Fruit fly (Drosophila melanogaster) whole organism, embryonic: ENCODE data around the gene NKCC.
A peak's percentile ranks its signal among the peaks of the same experiment; 100 is the strongest.

Experiments used
- Aef1 ChIP-seq: fragments of 200-800 bp; sonication (Bioruptor generic); IDR thresholded peaks from 3 replicates; pipeline ENCODE4 v1.3.6; 2022; ENCODE audit warnings: missing biosample characterization, missing genetic modification characterization
- Bdp1 ChIP-seq: fragments of 200-800 bp; sonication (Bioruptor generic); optimal IDR thresholded peaks from 3 replicates; lab custom pipeline; 2016; ENCODE audit warnings: missing biosample characterization, missing genetic modification characterization
- Bteb2 ChIP-seq: fragments of 200-800 bp; sonication (Bioruptor generic); optimal IDR thresholded peaks from 2 replicates; lab custom pipeline; 2016; ENCODE audit warnings: missing biosample characterization, missing genetic modification characterization
- C15 ChIP-seq: fragments of 200-800 bp; sonication (Bioruptor generic); IDR thresholded peaks from 3 replicates; pipeline ENCODE4 v1.3.6; 2022; ENCODE audit warnings: missing biosample characterization, missing genetic modification characterization
- CG10654 ChIP-seq: fragments of 200-800 bp; sonication (Bioruptor generic); optimal IDR thresholded peaks from 2 replicates; lab custom pipeline; 2016; ENCODE audit warnings: missing biosample characterization, missing genetic modification characterization
- CG10979 ChIP-seq: fragments of 200-800 bp; sonication (Bioruptor generic); optimal IDR thresholded peaks from 2 replicates; lab custom pipeline; 2018; ENCODE audit warnings: missing biosample characterization, mild to moderate bottlenecking, missing genetic modification characterization, moderate library complexity
- CG12744 ChIP-seq: fragments of 200-800 bp; sonication (Bioruptor generic); optimal IDR thresholded peaks from 2 replicates; lab custom pipeline; 2016; ENCODE audit warnings: missing biosample characterization, missing genetic modification characterization
- CG12942 ChIP-seq: fragments of 200-800 bp; sonication (Bioruptor generic); optimal IDR thresholded peaks from 3 replicates; lab custom pipeline; 2016; ENCODE audit warnings: missing biosample characterization, missing genetic modification characterization
- CG13123 ChIP-seq: fragments of 200-800 bp; sonication (Bioruptor generic); optimal IDR thresholded peaks from 2 replicates; lab custom pipeline; 2016; ENCODE audit warnings: missing biosample characterization, missing genetic modification characterization
- CG13624 ChIP-seq: fragments of 200-800 bp; sonication (Bioruptor generic); optimal IDR thresholded peaks from 2 replicates; lab custom pipeline; 2016; ENCODE audit warnings: missing biosample characterization, missing genetic modification characterization
- CG14050 ChIP-seq: fragments of 200-800 bp; sonication (Bioruptor generic); IDR thresholded peaks from 3 replicates; pipeline ENCODE4 v1.3.6; 2022; ENCODE audit warnings: missing biosample characterization, missing genetic modification characterization
- CG14667 ChIP-seq: fragments of 200-800 bp; sonication (Bioruptor generic); IDR thresholded peaks from 2 replicates; pipeline ENCODE4 v1.3.6; 2022; ENCODE audit warnings: missing biosample characterization, missing genetic modification characterization
- CG15073 ChIP-seq: fragments of 200-800 bp; sonication (Bioruptor generic); optimal IDR thresholded peaks from 2 replicates; lab custom pipeline; 2016; ENCODE audit warnings: missing biosample characterization, missing genetic modification characterization
- CG15601 ChIP-seq: fragments of 200-800 bp; sonication (Bioruptor generic); optimal IDR thresholded peaks from 3 replicates; lab custom pipeline; 2019; ENCODE audit warnings: missing biosample characterization, mild to moderate bottlenecking, missing genetic modification characterization, moderate library complexity
- CG1603 ChIP-seq: fragments of 200-800 bp; sonication (Bioruptor generic); optimal IDR thresholded peaks from 2 replicates; lab custom pipeline; 2019; ENCODE audit warnings: missing biosample characterization, mild to moderate bottlenecking, missing genetic modification characterization, moderate library complexity
- CG16815 ChIP-seq: fragments of 200-800 bp; sonication (Bioruptor generic); optimal IDR thresholded peaks from 3 replicates; lab custom pipeline; 2017; ENCODE audit warnings: missing biosample characterization, mild to moderate bottlenecking, missing genetic modification characterization
- CG17359 ChIP-seq: fragments of 200-800 bp; sonication (Bioruptor generic); optimal IDR thresholded peaks from 3 replicates; lab custom pipeline; 2018; ENCODE audit warnings: missing biosample characterization, mild to moderate bottlenecking, missing genetic modification characterization, moderate library complexity
- CG1832 ChIP-seq: fragments of 200-800 bp; sonication (Bioruptor generic); optimal IDR thresholded peaks from 2 replicates; lab custom pipeline; 2017; ENCODE audit warnings: missing biosample characterization, mild to moderate bottlenecking, missing genetic modification characterization, inconsistent platforms
- CG2129 ChIP-seq: fragments of 200-800 bp; sonication (Bioruptor generic); IDR thresholded peaks from 2 replicates; pipeline ENCODE4 v1.3.6; 2022; ENCODE audit warnings: missing biosample characterization, missing genetic modification characterization; ENCODE audit not compliant: partially characterized antibody
- CG31365 ChIP-seq: fragments of 200-800 bp; sonication (Bioruptor generic); optimal IDR thresholded peaks from 2 replicates; lab custom pipeline; 2018; ENCODE audit warnings: missing biosample characterization, mild to moderate bottlenecking, missing genetic modification characterization
- CG32767 ChIP-seq: fragments of 200-800 bp; sonication (Bioruptor generic); IDR thresholded peaks from 2 replicates; pipeline ENCODE4 v1.3.6; 2022; ENCODE audit warnings: missing biosample characterization, missing genetic modification characterization
- CG33213 ChIP-seq: fragments of 200-800 bp; sonication (Bioruptor generic); optimal IDR thresholded peaks from 3 replicates; lab custom pipeline; 2016; ENCODE audit warnings: missing biosample characterization, missing genetic modification characterization
- CG4820 ChIP-seq: fragments of 200-800 bp; sonication (Bioruptor generic); optimal IDR thresholded peaks from 3 replicates; lab custom pipeline; 2016; ENCODE audit warnings: missing biosample characterization, missing genetic modification characterization
- CG7839 ChIP-seq: fragments of 200-800 bp; sonication (Bioruptor generic); optimal IDR thresholded peaks from 3 replicates; lab custom pipeline; 2018; ENCODE audit warnings: missing biosample characterization, mild to moderate bottlenecking, missing genetic modification characterization, moderate library complexity
- CG9797 ChIP-seq: fragments of 200-800 bp; sonication (Bioruptor generic); optimal IDR thresholded peaks from 3 replicates; lab custom pipeline; 2018; ENCODE audit warnings: missing biosample characterization, mild to moderate bottlenecking, missing genetic modification characterization
- CoRest ChIP-seq: fragments of 200-800 bp; sonication (Bioruptor generic); optimal IDR thresholded peaks from 3 replicates; lab custom pipeline; 2018; ENCODE audit warnings: missing biosample characterization, mild to moderate bottlenecking, missing genetic modification characterization, moderate library complexity
- Dbx ChIP-seq: fragments of 200-800 bp; sonication (Bioruptor generic); IDR thresholded peaks from 3 replicates; pipeline ENCODE4 v1.3.6; 2022; ENCODE audit warnings: missing biosample characterization, missing genetic modification characterization
- Deaf1 ChIP-seq: fragments of 200-800 bp; optimal IDR thresholded peaks from 3 replicates; lab custom pipeline; 2019; ENCODE audit warnings: missing biosample characterization, mild to moderate bottlenecking, missing genetic modification characterization, moderate library complexity
- Gug ChIP-seq: fragments of 200-800 bp; sonication (Bioruptor generic); IDR thresholded peaks from 4 replicates; pipeline ENCODE4 v1.3.6; 2022; ENCODE audit warnings: missing biosample characterization, missing genetic modification characterization
- HLH54F ChIP-seq: fragments of 200-800 bp; sonication (Bioruptor generic); optimal IDR thresholded peaks from 3 replicates; lab custom pipeline; 2016; ENCODE audit warnings: missing biosample characterization, missing genetic modification characterization
- Kr ChIP-seq: fragments of 200-800 bp; sonication (Bioruptor generic); optimal IDR thresholded peaks from 2 replicates; lab custom pipeline; 2017; ENCODE audit warnings: missing biosample characterization, mild to moderate bottlenecking, missing genetic modification characterization
- Mad ChIP-seq: fragments of 200-800 bp; sonication (Bioruptor generic); optimal IDR thresholded peaks from 2 replicates; lab custom pipeline; 2016; ENCODE audit warnings: missing biosample characterization, missing genetic modification characterization
- Med ChIP-seq: fragments of 200-800 bp; sonication (Bioruptor generic); peaks from one replicate; lab custom pipeline; 2016; ENCODE audit warnings: missing biosample characterization, missing genetic modification characterization, mild to moderate bottlenecking, inconsistent platforms, moderate library complexity
- Meics ChIP-seq: fragments of 200-800 bp; sonication (Bioruptor generic); optimal IDR thresholded peaks from 2 replicates; lab custom pipeline; 2017; ENCODE audit warnings: missing biosample characterization, mild to moderate bottlenecking, missing genetic modification characterization
- Sry-δ ChIP-seq: fragments of 200-800 bp; sonication (Bioruptor generic); optimal IDR thresholded peaks from 2 replicates; lab custom pipeline; 2016; ENCODE audit warnings: missing biosample characterization, missing genetic modification characterization
- Trl ChIP-seq, 3 experiments: fragments of >200 bp in 2 of 3; fragments of 200-800 bp in 1 of 3; sonication (Bioruptor generic) in 1 of 3; optimal IDR thresholded peaks; 2 replicates in 1 of 3; 3 replicates in 2 of 3; lab custom pipeline; 2016 to 2017; ENCODE audit warnings: missing biosample characterization in 1 of 3, missing genetic modification characterization in 1 of 3
- ara ChIP-seq: fragments of 200-800 bp; sonication (Bioruptor generic); IDR thresholded peaks from 2 replicates; pipeline ENCODE4 v1.3.6; 2022; ENCODE audit warnings: missing biosample characterization, missing genetic modification characterization
- ase ChIP-seq: fragments of 200-800 bp; sonication (Bioruptor generic); IDR thresholded peaks from 3 replicates; pipeline ENCODE4 v1.3.6; 2022; ENCODE audit warnings: missing biosample characterization, missing genetic modification characterization
- gcm2 ChIP-seq: fragments of 200-800 bp; sonication (Bioruptor generic); optimal IDR thresholded peaks from 2 replicates; lab custom pipeline; 2016; ENCODE audit warnings: missing biosample characterization, missing genetic modification characterization
- gsb ChIP-seq: fragments of 200-800 bp; sonication (Bioruptor generic); IDR thresholded peaks from 2 replicates; pipeline ENCODE4 v1.3.6; 2022; ENCODE audit warnings: missing biosample characterization, missing genetic modification characterization
- gt ChIP-seq: fragments of 200-800 bp; sonication (Bioruptor generic); IDR thresholded peaks from 2 replicates; pipeline ENCODE4 v1.3.6; 2022; ENCODE audit warnings: missing biosample characterization, missing genetic modification characterization
- ken ChIP-seq: fragments of 200-800 bp; sonication (Bioruptor generic); IDR thresholded peaks from 3 replicates; pipeline ENCODE4 v1.3.6; 2022; ENCODE audit warnings: missing biosample characterization, missing genetic modification characterization
- pho ChIP-seq: fragments of 200-800 bp; sonication (Bioruptor generic); optimal IDR thresholded peaks from 2 replicates; lab custom pipeline; 2016; ENCODE audit warnings: missing biosample characterization, missing genetic modification characterization
- prd ChIP-seq, 3 experiments: fragments of >200 bp in 2 of 3; fragments of 200-800 bp in 1 of 3; sonication (Bioruptor generic) in 1 of 3; optimal IDR thresholded peaks in 2 of 3; IDR thresholded peaks in 1 of 3; 2 replicates in 2 of 3; 3 replicates in 1 of 3; pipeline versions ENCODE4 v1.3.6 to Lab custom; 2017 to 2022; ENCODE audit warnings: missing biosample characterization in 1 of 3, missing genetic modification characterization in 1 of 3
- repo ChIP-seq: fragments of 200-800 bp; sonication (Bioruptor generic); optimal IDR thresholded peaks from 2 replicates; lab custom pipeline; 2016; ENCODE audit warnings: missing biosample characterization, missing genetic modification characterization
- row ChIP-seq: fragments of 200-800 bp; sonication (Bioruptor generic); IDR thresholded peaks from 3 replicates; pipeline ENCODE4 v1.3.6; 2022; ENCODE audit warnings: missing biosample characterization, missing genetic modification characterization
- slp2 ChIP-seq: fragments of 200-800 bp; sonication (Bioruptor generic); optimal IDR thresholded peaks from 2 replicates; lab custom pipeline; 2016; ENCODE audit warnings: missing biosample characterization, missing genetic modification characterization
- sna ChIP-seq: fragments of 200-800 bp; sonication (Bioruptor generic); IDR thresholded peaks from 2 replicates; pipeline ENCODE4 v1.3.6; 2022; ENCODE audit warnings: missing biosample characterization, missing genetic modification characterization; ENCODE audit not compliant: partially characterized antibody
- stc ChIP-seq: fragments of 200-800 bp; sonication (Bioruptor generic); IDR thresholded peaks from 2 replicates; pipeline ENCODE4 v1.3.6; 2022; ENCODE audit warnings: missing biosample characterization, missing genetic modification characterization
- stwl ChIP-seq: fragments of 200-800 bp; sonication (Bioruptor generic); optimal IDR thresholded peaks from 3 replicates; lab custom pipeline; 2018; ENCODE audit warnings: missing biosample characterization, mild to moderate bottlenecking, missing genetic modification characterization, moderate library complexity
- ttk ChIP-seq: fragments of 200-800 bp; sonication (Bioruptor generic); IDR thresholded peaks from 2 replicates; pipeline ENCODE4 v2.1.2; 2022; ENCODE audit warnings: missing biosample characterization, missing genetic modification characterization

NKCC gene

dm6 chr3R:5483488-5484109 lies 18.9 kb downstream of the NKCC start, which contains the start of gene ksr (continued):
- peak; percentile 16; the same call in 1 of the 3 replicates for TF ChIP-seq CG14050 (GFP tag; lab: Robert Waterston, UW)
- no peak for TF ChIP-seq CG4820
- peak; percentile 30 for TF ChIP-seq CG10979
- TF ChIP-seq CoRest (tag; lab: Kevin White, UChicago) = peak; percentile 33
- TF ChIP-seq repo (GFP tag; lab: Kevin White, UChicago) = no peak
- TF ChIP-seq HLH54F (GFP tag; lab: Kevin White, UChicago) = no peak
- TF ChIP-seq CG9797 (GFP tag; lab: Kevin White, UChicago) = peak; percentile 55
- no peak for TF ChIP-seq C15 (GFP tag; lab: Robert Waterston, UW)
- TF ChIP-seq CG12942 (GFP tag; lab: Kevin White, UChicago) = no peak
- no peak for TF ChIP-seq Deaf1 (tag; lab: Kevin White, UChicago)
- peak; percentile 14; the same call in 1 of the 2 replicates for TF ChIP-seq sna (GFP tag; lab: Robert Waterston, UW)
- TF ChIP-seq gsb = no peak
- TF ChIP-seq Med (GFP tag; lab: Kevin White, UChicago) = peak; percentile 14
- no peak for TF ChIP-seq Meics (GFP tag; lab: Kevin White, UChicago)
- TF ChIP-seq gt (GFP tag; lab: Robert Waterston, UW) = no peak
- TF ChIP-seq CG17359 (tag; lab: Kevin White, UChicago) = no peak
- no peak for TF ChIP-seq slp2 (GFP tag; lab: Kevin White, UChicago)
- TF ChIP-seq CG32767 (GFP tag; lab: Robert Waterston, UW) = peak; percentile 97
- no peak for TF ChIP-seq CG15601 (tag; lab: Kevin White, UChicago)
- TF ChIP-seq Sry-δ = no peak
- no peak for TF ChIP-seq Trl (optimal IDR thresholded peaks at IDR 0.05; lab: Kevin White, UChicago)
- TF ChIP-seq Trl (GFP tag; optimal IDR thresholded peaks at IDR 0.05; lab: Kevin White, UChicago) = no peak
- TF ChIP-seq row (GFP tag; lab: Robert Waterston, UW) = peak; percentile 78
- TF ChIP-seq ara (GFP tag; lab: Robert Waterston, UW) = no peak
- no peak for TF ChIP-seq ken
- no peak for TF ChIP-seq Dbx (GFP tag; lab: Robert Waterston, UW)
- TF ChIP-seq CG31365 (tag; lab: Kevin White, UChicago) = no peak
- no peak for TF ChIP-seq pho (GFP tag; lab: Kevin White, UChicago)
- no peak for TF ChIP-seq ase (GFP tag; lab: Robert Waterston, UW)
- TF ChIP-seq CG33213 (GFP tag; lab: Kevin White, UChicago) = peak; percentile 5
- TF ChIP-seq CG15073 = no peak
- no peak; the same call in 1 of the 2 replicates for TF ChIP-seq stc (GFP tag; lab: Robert Waterston, UW)
- no peak for TF ChIP-seq CG10654 (GFP tag; lab: Kevin White, UChicago)
- no peak for TF ChIP-seq CG7839 (tag; lab: Kevin White, UChicago)
- TF ChIP-seq prd (optimal IDR thresholded peaks at IDR 0.05; lab: Kevin White, UChicago) = no peak
- TF ChIP-seq prd (GFP tag; IDR thresholded peaks at IDR 0.05; lab: Robert Waterston, UW) = peak; percentile 33; the same call in 1 of the 3 replicates
- TF ChIP-seq CG13123 (GFP tag; lab: Kevin White, UChicago) = no peak
- no peak for TF ChIP-seq CG1832 (GFP tag; lab: Kevin White, UChicago)
- no peak for TF ChIP-seq CG13624
- peak; percentile 12 for TF ChIP-seq stwl (tag; lab: Kevin White, UChicago)
- TF ChIP-seq ttk = no peak
- TF ChIP-seq CG16815 (GFP tag; lab: Kevin White, UChicago) = no peak
- TF ChIP-seq CG14667 = no peak
- no peak for TF ChIP-seq CG2129 (GFP tag; lab: Robert Waterston, UW)
- no peak for TF ChIP-seq Kr (GFP tag; lab: Kevin White, UChicago)
- TF ChIP-seq gcm2 (GFP tag; lab: Kevin White, UChicago) = no peak
- TF ChIP-seq Bteb2 = no peak
- no peak for TF ChIP-seq Mad
- TF ChIP-seq CG1603 (tag; lab: Kevin White, UChicago) = no peak
- no peak for TF ChIP-seq Gug
- no peak for TF ChIP-seq Aef1 (GFP tag; lab: Robert Waterston, UW)
- no peak for TF ChIP-seq Bdp1 (GFP tag; lab: Kevin White, UChicago)
- TF ChIP-seq CG12744 (GFP tag; lab: Kevin White, UChicago) = no peak
